Fruit fly (Drosophila melanogaster): ENCODE results near the gene RhoGAP92B.

RhoGAP92B gene

dm6 chr3R:19938941-19939587 lies 34.1 kb downstream of the RhoGAP92B start (continued):
- TF ChIP-seq CG6175 (GFP tag; IDR thresholded peaks at IDR 0.05) (no peak), dpn (GFP tag; optimal IDR thresholded peaks at IDR 0.05) (no peak), CG7928 (GFP tag; optimal IDR thresholded peaks at IDR 0.05) (peak; percentile 29), scrt (GFP tag; optimal IDR thresholded peaks at IDR 0.05) (no peak), CG7556 (GFP tag; optimal IDR thresholded peaks at IDR 0.05) (no peak), pros (GFP tag; optimal IDR thresholded peaks at IDR 0.05) (no peak), stwl (tag; optimal IDR thresholded peaks at IDR 0.05) (peak; percentile 29)

dm6 chr3R:19942312-19942711 lies 37.3 kb downstream of the RhoGAP92B start, which contains the start of gene CG46042:
Gene CG46042 (minus strand): TSS chr3R:19942412.
- TF ChIP-seq fd64A (GFP tag; optimal IDR thresholded peaks at IDR 0.05) = no peak

DNA sequence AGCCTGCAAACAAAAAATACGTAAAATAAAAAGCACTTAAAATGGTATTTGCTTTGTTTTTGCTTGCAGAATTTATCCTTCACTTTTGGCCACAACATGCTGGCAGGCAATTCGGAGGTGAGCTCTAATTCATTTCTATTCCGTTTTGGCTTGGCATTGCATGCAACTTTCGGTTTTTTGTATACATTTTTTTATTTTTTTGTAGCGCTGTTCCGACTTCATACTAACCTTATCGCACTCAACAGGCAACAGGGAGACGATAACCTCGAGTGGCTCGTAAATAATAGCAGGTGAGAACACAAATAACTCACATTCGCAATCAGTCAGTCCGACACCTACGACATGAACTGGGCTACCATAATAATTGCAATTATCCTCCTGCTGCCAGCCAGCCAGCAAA lies 43.2 kb downstream of the RhoGAP92B start, which contains the start of gene CG4783:
Gene CG4783 (plus strand): TSS at position 301 of the 400 bp plus-strand sequence.
- no peak for TF ChIP-seq CG10462 (GFP tag; optimal IDR thresholded peaks at IDR 0.05)
- TF ChIP-seq Hey (tag; optimal IDR thresholded peaks at IDR 0.05) = no peak
- no peak for TF ChIP-seq tll (GFP tag; optimal IDR thresholded peaks at IDR 0.05)
- TF ChIP-seq CG7928 (GFP tag; optimal IDR thresholded peaks at IDR 0.05) = no peak
- no peak for TF ChIP-seq D (optimal IDR thresholded peaks at IDR 0.05)
- TF ChIP-seq D (GFP tag; optimal IDR thresholded peaks at IDR 0.05) = no peak
- no peak for TF ChIP-seq Atf3 (GFP tag; optimal IDR thresholded peaks at IDR 0.05)
- no peak for TF ChIP-seq Lpt (GFP tag; optimal IDR thresholded peaks at IDR 0.05)
- no peak for TF ChIP-seq Adf1 (GFP tag; IDR thresholded peaks at IDR 0.05)
- no peak for TF ChIP-seq mirr (GFP tag; optimal IDR thresholded peaks at IDR 0.05)
- TF ChIP-seq sens (GFP tag) = no peak
- TF ChIP-seq p53 (GFP tag; optimal IDR thresholded peaks at IDR 0.05) = no peak
- no peak for TF ChIP-seq wdn (GFP tag; IDR thresholded peaks at IDR 0.05)
- no peak for TF ChIP-seq Nf-YB (GFP tag; optimal IDR thresholded peaks at IDR 0.05)

Data from whole organism, embryonic.